Fruit fly (Drosophila melanogaster) whole organism, embryonic: ENCODE measurements around the gene CG10116.

Source experiments
- Atf3 ChIP-seq: fragments of 200-800 bp; sonication (Bioruptor generic); optimal IDR thresholded peaks from 3 replicates; lab custom pipeline; 2016; ENCODE audit warnings: missing biosample characterization, missing genetic modification characterization
- CG10366 ChIP-seq: fragments of 200-800 bp; sonication (Bioruptor generic); IDR thresholded peaks from 2 replicates; pipeline ENCODE4 v1.3.6; 2022; ENCODE audit warnings: missing biosample characterization, missing genetic modification characterization
- CG17385 ChIP-seq: fragments of 200-800 bp; sonication (Bioruptor generic); optimal IDR thresholded peaks from 3 replicates; lab custom pipeline; 2018; ENCODE audit warnings: missing biosample characterization, mild to moderate bottlenecking, missing genetic modification characterization
- CG18619 ChIP-seq: fragments of 200-800 bp; sonication (Bioruptor generic); optimal IDR thresholded peaks from 3 replicates; lab custom pipeline; 2017; ENCODE audit warnings: missing biosample characterization, mild to moderate bottlenecking, missing genetic modification characterization
- CG31224 ChIP-seq: fragments of 200-800 bp; sonication (Bioruptor generic); IDR thresholded peaks from 2 replicates; pipeline ENCODE4 v1.3.6; 2022; ENCODE audit warnings: missing biosample characterization, missing genetic modification characterization
- TFAM ChIP-seq: fragments of 200-800 bp; sonication (Bioruptor generic); optimal IDR thresholded peaks from 2 replicates; lab custom pipeline; 2017; ENCODE audit warnings: missing biosample characterization, missing genetic modification characterization, inconsistent platforms

DNA sequence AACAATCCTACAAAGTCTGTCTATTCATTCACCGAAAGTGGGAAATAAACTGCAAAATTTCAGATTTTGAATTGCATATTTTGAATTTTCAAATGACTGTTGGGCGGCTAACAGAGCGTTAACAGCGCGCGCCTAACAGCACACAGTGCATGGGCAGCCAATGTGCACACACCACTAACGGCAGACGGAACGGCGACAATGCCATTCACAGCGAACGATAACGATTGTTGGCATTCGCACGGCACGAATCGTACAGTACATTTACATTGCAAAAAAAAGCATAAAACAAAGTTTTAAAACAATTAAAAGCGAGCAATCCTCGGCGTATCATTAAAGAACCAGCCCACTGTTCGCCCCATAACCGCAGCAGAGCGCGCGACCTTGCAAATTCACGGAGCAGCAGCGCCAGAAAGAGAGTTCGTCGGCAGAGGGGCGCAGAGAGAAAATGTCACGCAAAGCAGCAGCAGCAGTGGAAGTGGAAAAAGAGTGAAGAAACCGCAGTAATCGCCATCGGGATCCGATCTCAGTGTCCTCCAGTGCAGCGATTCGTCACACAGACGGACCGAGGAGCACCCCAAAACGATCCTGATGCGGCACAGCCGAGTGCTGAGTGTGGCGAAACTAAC is 45.6 kb upstream of the CG10116 start, which contains the start of gene Spt20:
- TF ChIP-seq CG18619 (GFP tag; lab: Kevin White, UChicago) (no peak), Atf3 (GFP tag; lab: Kevin White, UChicago) (no peak), CG31224 (no peak), CG10366 (GFP tag; lab: Robert Waterston, UW) (no peak), TFAM (GFP tag; lab: Kevin White, UChicago) (no peak), CG17385 (GFP tag; lab: Kevin White, UChicago) (no peak)
